Fruit fly (Drosophila melanogaster): ENCODE data around the gene by.

- TF ChIP-seq chinmo (GFP tag; IDR thresholded peaks at IDR 0.05; ENCODE audit: partially characterized antibody) (no peak), lab (GFP tag; optimal IDR thresholded peaks at IDR 0.05) (no peak)
These were observed 29.3 kb downstream of the by start for dm6 chr3R:9503329-9504088.
